Worm (Caenorhabditis elegans) whole organism, young adult: Measurements from ENCODE around the gene W03B1.9.

Experiments used
- B0336.3 ChIP-seq: fragments of 200-800 bp; sonication (Bioruptor generic); IDR thresholded peaks from 2 replicates; pipeline ENCODE4 v1.3.6; 2022; ENCODE audit warnings: missing genetic modification characterization, missing compliant biosample characterization
- C06A6.2 ChIP-seq: fragments of 200-800 bp; sonication (Bioruptor generic); conservative IDR thresholded peaks from 2 replicates; pipeline ENCODE4 v1.3.6; 2022; ENCODE audit warnings: missing genetic modification characterization, missing compliant biosample characterization
- C17E4.6 ChIP-seq: fragments of 200-800 bp; sonication (Bioruptor generic); IDR thresholded peaks from 2 replicates; pipeline ENCODE4 v1.3.6; 2022; ENCODE audit warnings: missing genetic modification reagents, missing genetic modification characterization, missing compliant biosample characterization
- F33H1.4 ChIP-seq: fragments of 200-800 bp; sonication (Bioruptor generic); IDR thresholded peaks from 2 replicates; pipeline ENCODE4 v1.3.6; 2022; ENCODE audit warnings: missing genetic modification reagents, missing genetic modification characterization, missing compliant biosample characterization
- Y53G8AR.9 ChIP-seq: fragments of 200-800 bp; sonication (Bioruptor generic); conservative IDR thresholded peaks from 2 replicates; pipeline ENCODE4 v1.3.6; 2022; ENCODE audit warnings: missing genetic modification reagents, missing genetic modification characterization, missing compliant biosample characterization
- athp-1 ChIP-seq: sonication (generic microtip); optimal IDR thresholded peaks from 2 replicates; lab custom pipeline; 2017; ENCODE audit warnings: mild to moderate bottlenecking, missing genetic modification characterization, missing compliant biosample characterization
- bed-1 ChIP-seq: fragments of 200-800 bp; sonication (Bioruptor generic); IDR thresholded peaks from 2 replicates; pipeline ENCODE4 v1.3.6; 2022; ENCODE audit warnings: missing genetic modification reagents, missing genetic modification characterization, missing compliant biosample characterization
- cebp-1 ChIP-seq, 2 experiments: fragments of 200-800 bp in 1 of 2; sonication (Bioruptor generic) in 1 of 2; sonication (generic microtip) in 1 of 2; IDR thresholded peaks in 1 of 2; optimal IDR thresholded peaks in 1 of 2; 2 replicates each; pipeline versions ENCODE4 v1.3.6 to Lab custom; 2017 to 2022; ENCODE audit warnings: missing compliant biosample characterization in 2 of 2, missing genetic modification characterization in 2 of 2, mild to moderate bottlenecking in 1 of 2, missing genetic modification reagents in 1 of 2, moderate library complexity in 1 of 2
- ceh-100 ChIP-seq: fragments of 200-800 bp; sonication (Bioruptor generic); IDR thresholded peaks from 2 replicates; pipeline ENCODE4 v1.3.6; 2022; ENCODE audit warnings: missing genetic modification reagents, missing genetic modification characterization, missing compliant biosample characterization
- ceh-27 ChIP-seq: fragments of 200-800 bp; sonication (Bioruptor generic); optimal IDR thresholded peaks from 2 replicates; lab custom pipeline; 2018; ENCODE audit warnings: mild to moderate bottlenecking, missing genetic modification characterization, moderate library complexity, missing compliant biosample characterization
- chd-7 ChIP-seq: sonication (generic microtip); optimal IDR thresholded peaks from 2 replicates; lab custom pipeline; 2016; ENCODE audit warnings: mild to moderate bottlenecking, missing genetic modification characterization, moderate library complexity, missing compliant biosample characterization
- egrh-3 ChIP-seq: fragments of 200-800 bp; sonication (Bioruptor generic); IDR thresholded peaks from 2 replicates; pipeline ENCODE4 v1.3.6; 2022; ENCODE audit warnings: missing genetic modification reagents, missing genetic modification characterization, missing compliant biosample characterization
- fkh-3 ChIP-seq: sonication (generic microtip); optimal IDR thresholded peaks from 2 replicates; lab custom pipeline; 2016; ENCODE audit warnings: mild to moderate bottlenecking, missing genetic modification characterization, missing compliant biosample characterization
- him-1 ChIP-seq: sonication (generic microtip); optimal IDR thresholded peaks from 2 replicates; lab custom pipeline; 2016; ENCODE audit warnings: missing genotype, missing genetic modification reagents, missing genetic modification characterization, missing compliant biosample characterization
- hmg-1.2 ChIP-seq: fragments of 200-800 bp; sonication (Bioruptor generic); IDR thresholded peaks from 2 replicates; pipeline ENCODE4 v1.3.6; 2022; ENCODE audit warnings: missing genetic modification reagents, missing genetic modification characterization, missing compliant biosample characterization
- hmg-20 ChIP-seq: fragments of 200-800 bp; sonication (Bioruptor generic); IDR thresholded peaks from 2 replicates; pipeline ENCODE4 v1.3.6; 2022; ENCODE audit warnings: missing genetic modification reagents, missing genetic modification characterization, missing compliant biosample characterization
- hrde-1 ChIP-seq: sonication (generic microtip); optimal IDR thresholded peaks from 2 replicates; lab custom pipeline; 2016; ENCODE audit warnings: missing genetic modification characterization, mild to moderate bottlenecking, missing compliant biosample characterization, moderate library complexity, missing genotype, missing genetic modification reagents, borderline replicate concordance
- lin-26 ChIP-seq: fragments of 200-800 bp; sonication (Bioruptor generic); IDR thresholded peaks from 2 replicates; pipeline ENCODE4 v1.3.6; 2022; ENCODE audit warnings: missing genetic modification reagents, missing genetic modification characterization, missing compliant biosample characterization
- lin-35 ChIP-seq, 3 experiments: fragments of 150-350 bp in 2 of 3; sonication (generic microtip) in 1 of 3; optimal IDR thresholded peaks; 2 replicates each; lab custom pipeline; 2014 to 2018; ENCODE audit warnings: missing biosample characterization in 3 of 3, missing genetic modification characterization in 3 of 3, missing genetic modification reagents in 3 of 3
- lin-40 ChIP-seq: sonication (generic microtip); optimal IDR thresholded peaks from 2 replicates; lab custom pipeline; 2016; ENCODE audit warnings: missing genetic modification characterization, mild to moderate bottlenecking, missing compliant biosample characterization, missing genotype, missing genetic modification reagents
- lin-54 ChIP-seq: fragments of 200-800 bp; sonication (Bioruptor generic); optimal IDR thresholded peaks from 2 replicates; lab custom pipeline; 2018; ENCODE audit warnings: mild to moderate bottlenecking, missing genetic modification characterization, missing compliant biosample characterization
- lir-1 ChIP-seq: fragments of 200-800 bp; sonication (Bioruptor generic); conservative IDR thresholded peaks from 2 replicates; pipeline ENCODE4 v1.3.6; 2022; ENCODE audit warnings: missing genetic modification reagents, missing genetic modification characterization, missing compliant biosample characterization
- madf-6 ChIP-seq: fragments of 200-800 bp; sonication (Bioruptor generic); IDR thresholded peaks from 2 replicates; pipeline ENCODE4 v1.3.6; 2022; ENCODE audit warnings: missing genetic modification reagents, missing genetic modification characterization, missing compliant biosample characterization
- mcd-1 ChIP-seq: fragments of 200-800 bp; sonication (Bioruptor generic); IDR thresholded peaks from 2 replicates; pipeline ENCODE4 v1.3.6; 2022; ENCODE audit warnings: missing genetic modification reagents, missing genetic modification characterization, missing compliant biosample characterization
- nhr-27 ChIP-seq: fragments of 200-800 bp; sonication (Bioruptor generic); optimal IDR thresholded peaks from 2 replicates; lab custom pipeline; 2018; ENCODE audit warnings: mild to moderate bottlenecking, missing genetic modification characterization, moderate library complexity, missing compliant biosample characterization
- nhr-80 ChIP-seq: sonication (generic microtip); optimal IDR thresholded peaks from 2 replicates; lab custom pipeline; 2016; ENCODE audit warnings: missing genetic modification characterization, missing compliant biosample characterization
- pbrm-1 ChIP-seq: fragments of 200-800 bp; sonication (Bioruptor generic); IDR thresholded peaks from 2 replicates; pipeline ENCODE4 v1.3.6; 2022; ENCODE audit warnings: missing genetic modification reagents, missing genetic modification characterization, missing compliant biosample characterization
- rec-8 ChIP-seq, 2 experiments: sonication (generic microtip); optimal IDR thresholded peaks; 2 replicates each; lab custom pipeline; 2016; ENCODE audit warnings: mild to moderate bottlenecking in 2 of 2, missing genetic modification characterization in 2 of 2, missing genetic modification reagents in 2 of 2, missing genotype in 2 of 2, missing biosample characterization in 1 of 2, missing compliant biosample characterization in 1 of 2, moderate library complexity in 1 of 2
- repo-1 ChIP-seq: sonication (generic microtip); optimal IDR thresholded peaks from 2 replicates; lab custom pipeline; 2017; ENCODE audit warnings: mild to moderate bottlenecking, missing genetic modification characterization, missing compliant biosample characterization
- rpc-1 ChIP-seq, 2 experiments: fragments of 150-350 bp in 1 of 2; sonication (generic microtip) in 1 of 2; optimal IDR thresholded peaks; 2 replicates each; lab custom pipeline; 2014 to 2018; ENCODE audit warnings: missing biosample characterization in 1 of 2, missing genetic modification characterization in 1 of 2, missing genetic modification reagents in 1 of 2, missing genotype in 1 of 2
- somi-1 ChIP-seq: fragments of 200-800 bp; sonication (Bioruptor generic); optimal IDR thresholded peaks from 2 replicates; lab custom pipeline; 2018; ENCODE audit warnings: mild to moderate bottlenecking, missing genetic modification characterization, missing compliant biosample characterization
- zfh-2 ChIP-seq: fragments of 200-800 bp; sonication (Bioruptor generic); conservative IDR thresholded peaks from 2 replicates; pipeline ENCODE4 v1.3.6; 2022; ENCODE audit warnings: missing genetic modification reagents, missing genetic modification characterization, missing compliant biosample characterization
- zim-3 ChIP-seq: sonication (generic microtip); optimal IDR thresholded peaks from 2 replicates; lab custom pipeline; 2017; ENCODE audit warnings: mild to moderate bottlenecking, missing genetic modification characterization, moderate library complexity, missing compliant biosample characterization
- ztf-26 ChIP-seq: sonication (generic microtip); optimal IDR thresholded peaks from 2 replicates; lab custom pipeline; 2017; ENCODE audit warnings: missing genetic modification characterization, missing compliant biosample characterization

Gene W03B1.9

ce11 chrIV:4406054-4406539, 49.3 kb upstream of the W03B1.9 start (continued):
- no peak for TF ChIP-seq somi-1 (GFP tag; lab: Kevin White, UChicago)
- no peak for TF ChIP-seq repo-1
- TF ChIP-seq lir-1 (GFP tag; lab: Robert Waterston, UW) = no peak
- no peak; the same call in 1 of the 2 replicates for TF ChIP-seq F33H1.4 (GFP tag; lab: Robert Waterston, UW)
- no peak for TF ChIP-seq athp-1 (tag; lab: Kevin White, UChicago)
- TF ChIP-seq C17E4.6 (GFP tag; lab: Robert Waterston, UW) = no peak

- TF ChIP-seq lin-54 (GFP tag; lab: Kevin White, UChicago) = peak; percentile 2
- peak; percentile 6 for TF ChIP-seq zim-3 (tag; lab: Kevin White, UChicago)
- peak; percentile 49 for TF ChIP-seq nhr-80
- TF ChIP-seq lin-35 (GFP tag; optimal IDR thresholded peaks at IDR 0.05; lab: Kevin White, UChicago) = no peak
- TF ChIP-seq somi-1 (GFP tag; lab: Kevin White, UChicago) = no peak
- no peak for TF ChIP-seq hrde-1 (tag; lab: Kevin White, UChicago)
- TF ChIP-seq, all 124 proteins: peak for 3
Measured at ce11 chrIV:4405126-4405525, 48.3 kb upstream of the W03B1.9 start, which contains the start of gene Y24D9A.7. Y24D9A.7 (minus strand) TSS chrIV:4405171.

ce11 chrIV:4403870-4404269, 47.1 kb upstream of the W03B1.9 start:
- TF ChIP-seq mcd-1 (GFP tag; lab: Robert Waterston, UW) (0 out of 2 replicates have a peak, but pooled peaks have one; percentile 24), him-1 (tag; lab: Kevin White, UChicago) (no peak), zfh-2 (GFP tag; lab: Robert Waterston, UW) (0 out of 2 replicates have a peak, but pooled peaks have one; percentile 10)
- TF ChIP-seq, all 124 proteins: peak for 2

ce11 chrIV:4402413-4402812, 45.6 kb upstream of the W03B1.9 start:
- TF ChIP-seq somi-1 (GFP tag; lab: Kevin White, UChicago) (peak; percentile 1), lin-40 (tag; lab: Kevin White, UChicago) (peak; percentile 21), nhr-27 (tag; lab: Kevin White, UChicago) (no peak), repo-1 (no peak), ztf-26 (peak; percentile 17)

- TF ChIP-seq lin-40 (tag; lab: Kevin White, UChicago) (peak; percentile 73), somi-1 (GFP tag; lab: Kevin White, UChicago) (peak; percentile 84), athp-1 (tag; lab: Kevin White, UChicago) (peak; percentile 26), Y53G8AR.9 (GFP tag; lab: Robert Waterston, UW) (0 out of 2 replicates have a peak, but pooled peaks have one; percentile 31), fkh-3 (no peak), chd-7 (peak; percentile 60), ceh-100 (GFP tag; lab: Robert Waterston, UW) (no peak), bed-1 (GFP tag; lab: Robert Waterston, UW) (no peak), madf-6 (peak; percentile 19; the same call in 1 of the 2 replicates), hmg-20 (no peak), mcd-1 (GFP tag; lab: Robert Waterston, UW) (peak; percentile 60), egrh-3 (GFP tag; lab: Robert Waterston, UW) (peak; percentile 33; the same call in 1 of the 2 replicates), hmg-1.2 (GFP tag; lab: Robert Waterston, UW) (peak; percentile 63), lin-35 (GFP tag; optimal IDR thresholded peaks at IDR 0.05; lab: Kevin White, UChicago) (peak in 1 of 3 experiments; percentile 19), ztf-26 (peak; percentile 91), pbrm-1 (GFP tag; lab: Robert Waterston, UW) (0 out of 2 replicates have a peak, but pooled peaks have one; percentile 30), zfh-2 (GFP tag; lab: Robert Waterston, UW) (peak; percentile 58), lin-26 (GFP tag; lab: Robert Waterston, UW) (0 out of 2 replicates have a peak, but pooled peaks have one; percentile 33), rpc-1 (optimal IDR thresholded peaks at IDR 0.05; lab: Kevin White, UChicago) (no peak), rpc-1 (tag; optimal IDR thresholded peaks at IDR 0.05; lab: Kevin White, UChicago) (no peak), cebp-1 (GFP tag; IDR thresholded peaks at IDR 0.05; lab: Robert Waterston, UW) (no peak), cebp-1 (tag; optimal IDR thresholded peaks at IDR 0.05; lab: Kevin White, UChicago) (peak; percentile 43), nhr-80 (peak; percentile 1), ceh-27 (GFP tag; lab: Kevin White, UChicago) (peak; percentile 68), rec-8 (tag; optimal IDR thresholded peaks at IDR 0.05; lab: Kevin White, UChicago) (no peak), C06A6.2 (GFP tag; lab: Robert Waterston, UW) (peak; percentile 73), B0336.3 (GFP tag; lab: Robert Waterston, UW) (peak; percentile 45; the same call in 1 of the 2 replicates)
Measured at ce11 chrIV:4400350-4401326, 43.9 kb upstream of the W03B1.9 start, which contains the start of gene Y24D9A.6. Y24D9A.6 (minus strand) TSS chrIV:4400400.
